Fruit fly (Drosophila melanogaster): ENCODE measurements around the gene Polr2H.

DNA sequence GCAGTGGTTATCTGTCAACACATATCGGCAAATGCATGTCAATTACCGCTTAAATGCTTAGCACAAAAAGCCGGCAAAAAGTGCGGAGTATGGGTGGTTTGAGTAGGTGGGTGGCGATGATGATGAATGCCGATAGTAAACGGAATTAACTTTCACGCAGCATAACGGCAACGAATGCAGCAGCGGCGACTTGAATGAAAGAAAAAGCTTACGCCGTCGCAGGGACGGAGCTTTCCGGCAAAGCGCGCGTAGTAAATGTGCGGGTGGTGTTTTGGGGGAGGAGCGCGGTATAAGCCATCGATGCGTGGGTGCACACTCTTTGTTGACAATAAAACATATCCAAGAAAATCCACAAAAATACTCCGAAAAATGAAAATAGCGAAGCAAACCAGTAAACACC lies 40.8 kb downstream of the Polr2H start, which contains the start of gene CG7370:
- TF ChIP-seq psq (optimal IDR thresholded peaks at IDR 0.05): no peak
- TF ChIP-seq EcR (GFP tag; optimal IDR thresholded peaks at IDR 0.05): no peak
- no peak for TF ChIP-seq usp (GFP tag; optimal IDR thresholded peaks at IDR 0.05)
- TF ChIP-seq CG8478 (optimal IDR thresholded peaks at IDR 0.05): no peak

Measured in whole organism.